Fruit fly (Drosophila melanogaster) whole organism, pupa: Measurements from ENCODE around the gene CG32641.

ENCODE experiments used
- CG10348 ChIP-seq: fragments of 200-800 bp; sonication (Bioruptor generic); IDR thresholded peaks from 2 replicates; pipeline ENCODE4 v1.3.6; 2022; ENCODE audit warnings: missing biosample characterization, missing genetic modification characterization
- CG12605 ChIP-seq: fragments of 200-800 bp; sonication (Bioruptor generic); IDR thresholded peaks from 2 replicates; pipeline ENCODE4 v1.3.6; 2022; ENCODE audit warnings: missing biosample characterization, missing genetic modification characterization
- CG13204 ChIP-seq: fragments of 200-800 bp; sonication (Bioruptor generic); optimal IDR thresholded peaks from 2 replicates; lab custom pipeline; 2018; ENCODE audit warnings: missing biosample characterization, mild to moderate bottlenecking, missing genetic modification characterization, moderate library complexity
- CG14655 ChIP-seq: fragments of 200-800 bp; sonication (Bioruptor generic); optimal IDR thresholded peaks from 3 replicates; lab custom pipeline; 2017; ENCODE audit warnings: mild to moderate bottlenecking, missing biosample characterization, missing genetic modification reagents, missing genetic modification characterization
- CG15710 ChIP-seq: fragments of 200-800 bp; sonication (Bioruptor generic); optimal IDR thresholded peaks from 2 replicates; lab custom pipeline; 2018; ENCODE audit warnings: missing biosample characterization, mild to moderate bottlenecking, missing genetic modification characterization, moderate library complexity
- CG17806 ChIP-seq: fragments of 200-800 bp; sonication (Bioruptor generic); optimal IDR thresholded peaks from 2 replicates; lab custom pipeline; 2018; ENCODE audit warnings: missing biosample characterization, mild to moderate bottlenecking, missing genetic modification characterization, moderate library complexity
- CG32121 ChIP-seq: fragments of 200-800 bp; sonication (Bioruptor generic); IDR thresholded peaks from 2 replicates; pipeline ENCODE4 v1.3.6; 2022; ENCODE audit warnings: missing biosample characterization, missing genetic modification characterization
- CG34367 ChIP-seq: fragments of 200-800 bp; sonication (Bioruptor generic); optimal IDR thresholded peaks from 2 replicates; lab custom pipeline; 2018; ENCODE audit warnings: missing biosample characterization, mild to moderate bottlenecking, missing genetic modification characterization
- CG4496 ChIP-seq: fragments of 200-800 bp; sonication (Bioruptor generic); IDR thresholded peaks from 3 replicates; pipeline ENCODE4 v1.3.6; 2022; ENCODE audit warnings: missing biosample characterization, missing genetic modification characterization
- CG8159 ChIP-seq: fragments of 200-800 bp; sonication (Bioruptor generic); optimal IDR thresholded peaks from 3 replicates; lab custom pipeline; 2018; ENCODE audit warnings: missing biosample characterization, mild to moderate bottlenecking, missing genetic modification characterization, moderate library complexity
- CG8301 ChIP-seq: fragments of 200-800 bp; sonication (Bioruptor generic); optimal IDR thresholded peaks from 2 replicates; lab custom pipeline; 2018; ENCODE audit warnings: missing biosample characterization, mild to moderate bottlenecking, missing genetic modification characterization
- CG9948 ChIP-seq: fragments of 200-800 bp; sonication (Bioruptor generic); optimal IDR thresholded peaks from 2 replicates; lab custom pipeline; 2018; ENCODE audit warnings: missing biosample characterization, mild to moderate bottlenecking, missing genetic modification characterization, moderate library complexity
- D1 ChIP-seq: fragments of 200-800 bp; sonication (Bioruptor generic); optimal IDR thresholded peaks from 2 replicates; lab custom pipeline; 2018; ENCODE audit warnings: missing biosample characterization, mild to moderate bottlenecking, missing genetic modification characterization, moderate library complexity
- EcR ChIP-seq: fragments of 200-800 bp; sonication (Bioruptor generic); optimal IDR thresholded peaks from 3 replicates; lab custom pipeline; 2019; ENCODE audit warnings: missing biosample characterization, missing genetic modification characterization, mild to moderate bottlenecking, moderate library complexity, missing genetic modification reagents
- Ets98B ChIP-seq: fragments of 200-800 bp; sonication (Bioruptor generic); IDR thresholded peaks from 2 replicates; pipeline ENCODE4 v1.3.6; 2022; ENCODE audit warnings: missing biosample characterization, missing genetic modification characterization
- Pif1A ChIP-seq: fragments of 200-800 bp; sonication (Bioruptor generic); optimal IDR thresholded peaks from 3 replicates; lab custom pipeline; 2016; ENCODE audit warnings: missing biosample characterization, missing genetic modification characterization
- Pif1B ChIP-seq: fragments of 200-800 bp; sonication (Bioruptor generic); optimal IDR thresholded peaks from 3 replicates; lab custom pipeline; 2016; ENCODE audit warnings: missing biosample characterization, missing genetic modification characterization
- Snoo ChIP-seq: fragments of 200-800 bp; sonication (Bioruptor generic); optimal IDR thresholded peaks from 3 replicates; lab custom pipeline; 2017; ENCODE audit warnings: missing biosample characterization, mild to moderate bottlenecking, missing genetic modification characterization, inconsistent platforms
- fd96Ca ChIP-seq: fragments of 200-800 bp; sonication (Bioruptor generic); IDR thresholded peaks from 3 replicates; pipeline ENCODE4 v1.3.6; 2022; ENCODE audit warnings: missing biosample characterization, missing genetic modification characterization
- gl ChIP-seq: fragments of 200-800 bp; sonication (Bioruptor generic); optimal IDR thresholded peaks from 2 replicates; lab custom pipeline; 2018; ENCODE audit warnings: missing biosample characterization, mild to moderate bottlenecking, missing genetic modification characterization

The CG32641 gene

dm6 chrX:13177720-13178119 lies 6.6 kb upstream of the CG32641 start, which contains the start of gene CG32640:
TSS of gene CG32640 (plus strand) at chrX:13178005.
- TF ChIP-seq CG12605 (0 out of 2 replicates have a peak, but pooled peaks have one; percentile 10), CG4496 (GFP tag; lab: Robert Waterston, UW) (peak; percentile 46; the same call in 1 of the 3 replicates)

DNA sequence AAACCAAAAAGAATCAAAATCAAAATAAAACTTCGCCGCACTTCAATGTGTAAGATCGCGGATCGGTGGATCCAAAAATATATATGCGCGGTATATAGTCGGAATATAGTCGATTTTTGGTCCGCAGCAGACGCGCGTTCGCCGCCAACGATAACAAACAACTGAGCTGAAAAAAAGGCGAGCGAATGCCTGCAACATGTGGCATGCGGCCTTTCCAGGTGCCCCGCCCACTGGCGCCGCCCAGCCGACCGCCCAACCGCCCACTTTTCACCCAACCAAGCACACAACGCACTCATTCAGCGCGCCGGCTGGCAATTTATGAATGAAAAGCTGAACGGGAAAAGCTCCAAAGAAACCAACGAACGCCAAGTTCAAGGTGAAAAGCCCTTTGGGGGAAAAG lies 4.8 kb downstream of the CG32641 start, which contains the start of gene Lgr4:
TSS of gene Lgr4 (minus strand) at position 133 of the 400 bp plus-strand sequence.
- peak; percentile 17; the same call in 1 of the 2 replicates for TF ChIP-seq CG32121 (GFP tag; lab: Robert Waterston, UW)
- peak; percentile 67 for TF ChIP-seq CG12605
- no peak for TF ChIP-seq CG13204 (GFP tag; lab: Kevin White, UChicago)

DNA sequence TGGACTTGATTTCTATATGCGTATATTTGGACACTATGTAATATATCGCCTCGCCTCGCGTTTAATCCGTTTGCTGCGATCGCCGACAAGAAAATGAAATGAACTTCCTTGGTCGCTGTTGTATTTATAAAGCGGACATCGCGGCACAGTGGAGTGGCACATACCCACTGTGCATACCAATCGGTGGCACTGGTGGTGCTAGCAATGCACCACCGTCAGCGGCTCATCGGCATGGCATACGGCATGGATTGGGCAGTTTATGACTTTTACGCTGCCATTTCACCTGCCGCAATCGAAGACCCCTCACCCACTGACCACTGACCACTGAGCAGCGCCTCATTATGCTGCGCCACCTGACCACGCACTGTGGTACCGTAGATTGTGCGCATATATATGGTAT lies 7.5 kb downstream of the CG32641 start, which contains the start of gene CG12723:
TSS of gene CG12723 (minus strand) at position 101 of the 400 bp plus-strand sequence.
- TF ChIP-seq CG15710 (tag; lab: Kevin White, UChicago) = no peak
- no peak for TF ChIP-seq CG10348
- TF ChIP-seq CG4496 (GFP tag; lab: Robert Waterston, UW) = no peak
- TF ChIP-seq gl (tag; lab: Kevin White, UChicago) = no peak
- TF ChIP-seq fd96Ca = no peak
- TF ChIP-seq CG13204 (GFP tag; lab: Kevin White, UChicago) = no peak
- no peak for TF ChIP-seq CG9948 (tag; lab: Kevin White, UChicago)
- TF ChIP-seq CG12605 = no peak
- no peak for TF ChIP-seq CG32121 (GFP tag; lab: Robert Waterston, UW)
- TF ChIP-seq Snoo (tag; lab: Kevin White, UChicago) = no peak
- TF ChIP-seq Ets98B (GFP tag; lab: Robert Waterston, UW) = no peak
- TF ChIP-seq Pif1A = no peak

- TF ChIP-seq CG14655 (GFP tag; lab: Kevin White, UChicago) = no peak
- TF ChIP-seq Pif1A = no peak
- no peak for TF ChIP-seq fd96Ca
- TF ChIP-seq Snoo (tag; lab: Kevin White, UChicago) = no peak
- TF ChIP-seq CG15710 (tag; lab: Kevin White, UChicago) = no peak
Measured at dm6 chrX:13192239-13192638, 8.0 kb downstream of the CG32641 start.

- no peak for TF ChIP-seq CG34367 (tag; lab: Kevin White, UChicago)
Measured at dm6 chrX:13194249-13194648, 10.0 kb downstream of the CG32641 start, which contains the start of gene Coq5. TSS of gene Coq5 (minus strand) at chrX:13194551.

DNA sequence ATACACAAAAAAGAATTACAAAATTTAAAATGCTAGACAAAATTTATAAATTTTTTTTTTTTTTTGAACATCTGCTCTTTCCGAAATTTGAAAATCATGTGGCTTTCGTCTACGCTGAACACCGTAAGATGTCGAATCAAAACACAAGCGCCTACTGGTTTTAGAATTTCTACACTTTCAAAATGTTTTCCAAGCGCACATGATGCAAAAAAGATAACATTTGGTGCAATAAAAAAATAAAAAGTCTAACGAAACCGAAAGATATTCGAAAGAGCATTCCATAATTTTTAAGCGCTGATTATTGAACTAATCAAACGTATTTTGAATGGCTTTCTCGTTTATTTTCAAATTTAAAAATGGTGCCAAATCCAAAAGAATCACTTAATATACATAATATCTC lies 17.9 kb downstream of the CG32641 start, which contains the start of gene CG44437:
TSS of gene CG44437 (minus strand) at position 101 of the 400 bp plus-strand sequence.
- TF ChIP-seq CG8159 (tag; lab: Kevin White, UChicago) = no peak
- TF ChIP-seq CG32121 (GFP tag; lab: Robert Waterston, UW) = no peak
- no peak for TF ChIP-seq CG15710 (tag; lab: Kevin White, UChicago)

dm6 chrX:13204718-13205117 lies 20.4 kb downstream of the CG32641 start:
- TF ChIP-seq gl (tag; lab: Kevin White, UChicago) = no peak
- no peak for TF ChIP-seq CG17806 (tag; lab: Kevin White, UChicago)
- no peak for TF ChIP-seq D1 (tag; lab: Kevin White, UChicago)
- no peak for TF ChIP-seq CG8159 (tag; lab: Kevin White, UChicago)
- no peak for TF ChIP-seq CG4496 (GFP tag; lab: Robert Waterston, UW)
- no peak for TF ChIP-seq CG13204 (GFP tag; lab: Kevin White, UChicago)
- no peak for TF ChIP-seq CG12605
- no peak for TF ChIP-seq CG8301 (tag; lab: Kevin White, UChicago)
- TF ChIP-seq CG15710 (tag; lab: Kevin White, UChicago) = no peak
- TF ChIP-seq Pif1A = no peak
- TF ChIP-seq CG32121 (GFP tag; lab: Robert Waterston, UW) = no peak
- TF ChIP-seq Pif1B (GFP tag; lab: Kevin White, UChicago) = no peak
- no peak for TF ChIP-seq CG14655 (GFP tag; lab: Kevin White, UChicago)

dm6 chrX:13208075-13208474 lies 23.8 kb downstream of the CG32641 start:
- TF ChIP-seq CG32121 (GFP tag; lab: Robert Waterston, UW) = no peak
- TF ChIP-seq CG8159 (tag; lab: Kevin White, UChicago) = peak; percentile 55
- peak; percentile 24 for TF ChIP-seq CG15710 (tag; lab: Kevin White, UChicago)
- TF ChIP-seq CG9948 (tag; lab: Kevin White, UChicago) = peak; percentile 26

- TF ChIP-seq EcR (GFP tag; lab: Kevin White, UChicago) = no peak
- TF ChIP-seq CG13204 (GFP tag; lab: Kevin White, UChicago) = peak; percentile 4
- TF ChIP-seq, all 21 proteins: peak for 1
Measured at dm6 chrX:13208554-13208953, 24.3 kb downstream of the CG32641 start.
